Fruit fly (Drosophila melanogaster) whole organism, pupa: ENCODE data around the gene CG46307.

Source experiments
- CG12605 ChIP-seq: fragments of 200-800 bp; sonication (Bioruptor generic); IDR thresholded peaks from 2 replicates; pipeline ENCODE4 v1.3.6; 2022; ENCODE audit warnings: missing biosample characterization, missing genetic modification characterization
- CG13204 ChIP-seq: fragments of 200-800 bp; sonication (Bioruptor generic); optimal IDR thresholded peaks from 2 replicates; lab custom pipeline; 2018; ENCODE audit warnings: missing biosample characterization, mild to moderate bottlenecking, missing genetic modification characterization, moderate library complexity
- CG34367 ChIP-seq: fragments of 200-800 bp; sonication (Bioruptor generic); optimal IDR thresholded peaks from 2 replicates; lab custom pipeline; 2018; ENCODE audit warnings: missing biosample characterization, mild to moderate bottlenecking, missing genetic modification characterization
- CG9948 ChIP-seq: fragments of 200-800 bp; sonication (Bioruptor generic); optimal IDR thresholded peaks from 2 replicates; lab custom pipeline; 2018; ENCODE audit warnings: missing biosample characterization, mild to moderate bottlenecking, missing genetic modification characterization, moderate library complexity
- Pif1B ChIP-seq: fragments of 200-800 bp; sonication (Bioruptor generic); optimal IDR thresholded peaks from 3 replicates; lab custom pipeline; 2016; ENCODE audit warnings: missing biosample characterization, missing genetic modification characterization
- Snoo ChIP-seq: fragments of 200-800 bp; sonication (Bioruptor generic); optimal IDR thresholded peaks from 3 replicates; lab custom pipeline; 2017; ENCODE audit warnings: missing biosample characterization, mild to moderate bottlenecking, missing genetic modification characterization, inconsistent platforms
- gl ChIP-seq: fragments of 200-800 bp; sonication (Bioruptor generic); optimal IDR thresholded peaks from 2 replicates; lab custom pipeline; 2018; ENCODE audit warnings: missing biosample characterization, mild to moderate bottlenecking, missing genetic modification characterization
- rn ChIP-seq: fragments of 200-800 bp; sonication (Bioruptor generic); IDR thresholded peaks from 2 replicates; pipeline ENCODE4 v1.3.6; 2022; ENCODE audit warnings: missing biosample characterization, missing genetic modification characterization

DNA sequence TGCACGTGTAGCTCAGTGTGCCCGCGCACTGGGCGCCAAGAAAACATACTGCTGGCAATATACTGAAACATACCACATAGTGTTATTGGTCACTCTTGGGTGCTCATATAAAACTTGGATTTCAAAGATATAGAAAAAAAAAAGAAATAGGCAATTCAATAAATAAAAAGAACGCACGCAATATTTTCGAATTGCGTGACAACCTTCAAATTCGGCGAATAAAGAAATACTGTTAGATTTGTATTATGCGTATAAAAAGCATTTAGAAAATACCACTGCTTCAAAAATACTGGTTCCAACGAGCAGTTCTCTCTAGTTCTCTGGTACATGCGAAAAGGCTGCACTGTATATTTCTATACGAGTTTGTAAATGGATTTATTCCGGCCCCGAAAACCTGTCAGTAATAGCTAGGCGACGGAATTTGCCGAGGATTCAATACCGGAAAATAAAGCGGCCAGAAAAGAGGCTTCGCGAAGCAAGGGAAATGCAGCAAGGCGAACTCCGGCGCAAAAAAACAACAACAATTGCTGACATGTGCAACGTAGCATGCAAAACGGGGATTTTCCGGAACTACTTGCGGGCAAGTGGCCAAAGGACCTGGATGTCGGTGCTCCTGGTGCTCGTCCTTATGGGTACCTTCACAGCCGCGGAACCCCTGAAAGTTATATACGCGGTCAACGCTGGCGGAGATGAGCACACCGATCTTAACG is 1.8 kb upstream of the CG46307 start, which contains the start of gene CG9257:
- TF ChIP-seq Snoo (tag; lab: Kevin White, UChicago) = no peak
- no peak for TF ChIP-seq CG12605 (GFP tag; lab: Robert Waterston, UW)
- no peak for TF ChIP-seq CG34367 (tag; lab: Kevin White, UChicago)
- TF ChIP-seq CG13204 (GFP tag; lab: Kevin White, UChicago) = no peak
- no peak for TF ChIP-seq gl (tag; lab: Kevin White, UChicago)
- no peak for TF ChIP-seq CG9948 (tag; lab: Kevin White, UChicago)
- no peak for TF ChIP-seq Pif1B (GFP tag; lab: Kevin White, UChicago)
- TF ChIP-seq rn (GFP tag; lab: Robert Waterston, UW) = no peak
